Worm (Caenorhabditis elegans): Measurements from ENCODE around the gene R10E4.3.

DNA sequence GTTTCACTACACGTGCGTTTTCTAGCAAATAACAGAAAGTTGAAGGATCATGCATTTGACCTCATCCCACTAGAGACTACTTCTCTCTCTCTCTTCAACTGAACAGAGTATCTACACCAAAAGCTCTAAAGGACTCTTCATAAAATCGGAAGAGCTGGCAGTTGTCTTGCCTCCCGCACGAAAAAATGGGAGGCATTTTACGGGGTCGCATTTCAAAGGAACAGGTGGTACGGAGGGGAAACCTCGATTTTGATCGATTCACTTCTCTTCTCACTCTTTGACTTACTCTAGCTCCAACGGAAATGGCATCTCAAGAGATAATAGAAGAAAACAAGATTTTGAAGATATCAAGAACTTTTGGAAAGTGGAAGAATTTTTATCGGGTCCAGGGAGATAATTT lies 4.1 kb downstream of the R10E4.3 start:
- no peak for TF ChIP-seq mls-2 (tag; optimal IDR thresholded peaks at IDR 0.05)
- TF ChIP-seq unc-62 (GFP tag; optimal IDR thresholded peaks at IDR 0.05): peak; percentile 73
- TF ChIP-seq ztf-11 (tag; optimal IDR thresholded peaks at IDR 0.05): no peak
- no peak for TF ChIP-seq lin-32 (GFP tag; optimal IDR thresholded peaks at IDR 0.05)
- peak; percentile 81 for TF ChIP-seq unc-120 (tag; optimal IDR thresholded peaks at IDR 0.05; ENCODE audit: poor library complexity, severe bottlenecking)
- no peak for TF ChIP-seq nhr-28 (tag; optimal IDR thresholded peaks at IDR 0.05)
- no peak for TF ChIP-seq zip-8 (tag; optimal IDR thresholded peaks at IDR 0.05)

Data from whole organism, mixed stage, embryonic.